Fruit fly (Drosophila melanogaster) whole organism, larva: ENCODE results near the gene fzy.

Source experiments
- noc ChIP-seq: fragments of 200-800 bp; sonication (Bioruptor generic); optimal IDR thresholded peaks from 3 replicates; lab custom pipeline; 2019; ENCODE audit warnings: missing biosample characterization, mild to moderate bottlenecking, missing genetic modification characterization, moderate library complexity

fzy gene

DNA sequence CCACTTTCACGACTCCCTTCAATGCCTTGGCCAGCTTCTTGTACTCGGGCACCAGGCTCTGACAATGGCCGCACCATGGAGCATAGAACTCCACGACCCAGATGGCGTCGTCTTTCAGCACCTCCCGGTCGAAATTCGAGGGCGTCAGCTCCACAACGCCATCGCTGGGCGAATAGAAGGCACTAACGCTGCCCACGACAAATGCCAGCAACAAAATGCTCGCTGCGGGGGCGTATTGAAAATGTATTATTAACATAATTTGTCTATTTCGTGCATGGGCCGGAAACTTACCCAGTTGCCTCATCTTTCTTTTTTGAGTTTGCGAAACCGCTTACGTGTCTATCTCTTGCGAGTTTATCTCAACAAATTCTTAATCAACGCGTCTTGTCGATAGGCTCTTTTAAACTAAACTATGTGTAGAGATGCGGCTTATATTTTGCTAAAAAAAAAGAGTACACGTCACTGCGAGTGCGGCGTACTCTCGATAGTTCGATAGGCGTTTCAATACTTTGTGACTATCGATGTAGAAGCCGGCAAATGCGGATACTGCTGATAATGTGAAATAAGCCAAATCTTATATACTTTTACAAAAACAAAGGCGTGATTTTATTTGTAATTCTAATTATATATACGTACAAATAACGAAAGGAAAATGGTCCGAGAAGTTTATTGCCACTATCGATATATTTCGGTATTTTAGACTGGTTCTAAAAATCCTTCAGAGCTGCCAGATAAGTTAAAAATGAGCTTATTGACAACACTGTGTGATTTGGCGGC is 45.7 kb downstream of the fzy start, which contains the start of gene CaBP1:
TSS of gene CaBP1 (minus strand) at position 487 of the 777 bp plus-strand sequence.
- TF ChIP-seq noc (tag; lab: Kevin White, UChicago), result no peak

DNA sequence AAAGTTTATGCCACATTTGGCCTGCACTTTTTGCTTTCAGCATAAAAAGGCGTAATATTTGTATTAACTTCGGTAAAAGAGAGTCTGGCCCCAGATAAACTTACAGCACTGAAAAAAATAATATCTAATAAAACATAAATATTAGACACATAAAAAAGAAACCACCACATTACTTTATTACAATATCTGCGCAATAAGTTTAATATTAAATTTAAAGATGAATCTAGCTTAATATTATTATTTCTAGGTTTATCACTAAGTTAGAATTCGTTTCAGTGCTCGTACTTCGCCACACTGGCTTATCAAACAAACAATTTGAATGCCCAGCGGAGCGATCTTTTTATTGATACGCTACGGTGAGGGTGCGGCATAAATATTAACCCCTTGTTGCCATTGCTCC is 47.1 kb downstream of the fzy start:
- no peak for TF ChIP-seq noc (tag; lab: Kevin White, UChicago)
